Fruit fly (Drosophila melanogaster): ENCODE measurements around the gene Lim1.

DNA sequence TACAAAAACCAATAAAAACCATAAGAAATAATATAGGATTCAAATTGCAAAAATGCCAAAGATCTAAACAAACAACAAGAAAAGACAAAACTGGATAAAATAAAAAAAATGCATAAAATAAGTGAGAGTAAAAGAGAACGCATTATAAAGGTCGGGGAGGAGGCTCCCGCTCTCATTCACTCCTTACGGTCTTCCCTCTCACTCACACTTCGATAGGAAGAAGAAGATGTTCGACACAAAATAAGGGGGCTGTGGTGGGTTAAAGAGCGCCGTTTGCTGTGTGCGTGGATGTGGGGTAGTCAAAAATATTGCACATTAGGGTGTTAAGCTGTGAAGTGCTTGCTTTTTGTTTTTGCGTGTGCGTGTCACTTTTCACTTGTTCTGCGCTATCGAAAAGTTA is 1.7 kb upstream of the Lim1 start:
- TF ChIP-seq CG13204 (GFP tag; optimal IDR thresholded peaks at IDR 0.05) (no peak), CG4496 (GFP tag; IDR thresholded peaks at IDR 0.05) (no peak), CG15710 (tag; optimal IDR thresholded peaks at IDR 0.05) (no peak), CG12605 (GFP tag; IDR thresholded peaks at IDR 0.05) (no peak)
